Worm (Caenorhabditis elegans) whole organism, L1 larva: ENCODE results near the gene rrc-1.
A peak's percentile ranks its signal among the peaks of the same experiment; 100 is the strongest.

Experiments used
- C16A3.4 ChIP-seq: fragments of 150-350 bp; optimal IDR thresholded peaks from 2 replicates; lab custom pipeline; 2014; ENCODE audit warnings: missing biosample characterization, missing genetic modification characterization
- Y116A8C.19 ChIP-seq: sonication (generic microtip); optimal IDR thresholded peaks from 2 replicates; lab custom pipeline; 2016; ENCODE audit warnings: missing compliant biosample characterization, missing genetic modification characterization, borderline replicate concordance
- aha-1 ChIP-seq: fragments of 150-350 bp; optimal IDR thresholded peaks from 2 replicates; lab custom pipeline; 2014; ENCODE audit warnings: missing biosample characterization, missing genetic modification characterization
- alr-1 ChIP-seq: fragments of 200-800 bp; sonication (Bioruptor generic); optimal IDR thresholded peaks from 2 replicates; lab custom pipeline; 2018; ENCODE audit warnings: borderline replicate concordance, mild to moderate bottlenecking, missing genetic modification characterization, missing compliant biosample characterization
- blmp-1 ChIP-seq: fragments of 150-350 bp; optimal IDR thresholded peaks from 2 replicates; lab custom pipeline; 2014; ENCODE audit warnings: missing biosample characterization, missing genetic modification characterization
- ceh-63 ChIP-seq: fragments of 200-800 bp; sonication (Bioruptor generic); optimal IDR thresholded peaks from 2 replicates; lab custom pipeline; 2018; ENCODE audit warnings: mild to moderate bottlenecking, missing genetic modification characterization, missing compliant biosample characterization
- ceh-82 ChIP-seq, 3 experiments: fragments of 150-350 bp in 1 of 3; sonication (generic microtip) in 2 of 3; optimal IDR thresholded peaks; 2 replicates each; lab custom pipeline; 2014 to 2017; ENCODE audit warnings: missing biosample characterization in 3 of 3, missing genetic modification characterization in 3 of 3
- ceh-88 ChIP-seq: fragments of 200-800 bp; sonication (Bioruptor generic); IDR thresholded peaks from 2 replicates; pipeline ENCODE4 v1.3.6; 2022; ENCODE audit warnings: missing genetic modification characterization, missing compliant biosample characterization
- ces-1 ChIP-seq: fragments of 150-350 bp; optimal IDR thresholded peaks from 2 replicates; lab custom pipeline; 2014; ENCODE audit warnings: missing biosample characterization, missing genetic modification reagents, missing genetic modification characterization
- dsc-1 ChIP-seq: sonication (generic microtip); optimal IDR thresholded peaks from 2 replicates; lab custom pipeline; 2016; ENCODE audit warnings: mild to moderate bottlenecking, missing genetic modification characterization, missing compliant biosample characterization
- efl-1 ChIP-seq, 4 experiments: fragments of 150-350 bp; optimal IDR thresholded peaks in 3 of 4; peaks in 1 of 4; 1 replicate in 1 of 4; 2 replicates in 3 of 4; lab custom pipeline; 2014; ENCODE audit warnings: missing biosample characterization in 2 of 4, missing genetic modification characterization in 2 of 4, missing genetic modification reagents in 2 of 4
- elt-2 ChIP-seq: sonication (generic microtip); optimal IDR thresholded peaks from 2 replicates; lab custom pipeline; 2016; ENCODE audit warnings: missing genetic modification characterization, mild to moderate bottlenecking, inconsistent platforms, missing compliant biosample characterization, missing genetic modification reagents
- elt-3 ChIP-seq, 6 experiments: fragments of 150-350 bp in 1 of 6; sonication (generic microtip); optimal IDR thresholded peaks; 2 replicates each; lab custom pipeline; 2017 to 2018; ENCODE audit warnings: missing biosample characterization in 6 of 6, missing genetic modification characterization in 6 of 6, inconsistent platforms in 1 of 6
- fkh-4 ChIP-seq: sonication (generic microtip); optimal IDR thresholded peaks from 2 replicates; lab custom pipeline; 2016; ENCODE audit warnings: missing compliant biosample characterization, missing genetic modification characterization, borderline replicate concordance
- grh-1 ChIP-seq: fragments of 200-800 bp; sonication (Bioruptor generic); IDR thresholded peaks from 2 replicates; pipeline ENCODE4 v1.3.6; 2022; ENCODE audit warnings: missing genetic modification reagents, missing genetic modification characterization, missing compliant biosample characterization
- hlh-4 ChIP-seq: sonication (generic microtip); optimal IDR thresholded peaks from 2 replicates; lab custom pipeline; 2016; ENCODE audit warnings: mild to moderate bottlenecking, missing genetic modification characterization, missing compliant biosample characterization
- lin-35 ChIP-seq, 2 experiments: fragments of 150-350 bp; optimal IDR thresholded peaks; 2 replicates each; lab custom pipeline; 2014; ENCODE audit warnings: missing biosample characterization in 2 of 2, missing genetic modification characterization in 2 of 2, missing genetic modification reagents in 2 of 2
- lsy-2 ChIP-seq, 2 experiments: fragments of 150-350 bp; optimal IDR thresholded peaks; 2 replicates each; lab custom pipeline; 2014; ENCODE audit warnings: missing biosample characterization in 2 of 2, missing genetic modification characterization in 2 of 2
- mef-2 ChIP-seq: fragments of 150-350 bp; optimal IDR thresholded peaks from 2 replicates; lab custom pipeline; 2014; ENCODE audit warnings: missing biosample characterization, missing genetic modification characterization
- nhr-11 ChIP-seq: fragments of 150-350 bp; optimal IDR thresholded peaks from 2 replicates; lab custom pipeline; 2014; ENCODE audit warnings: missing biosample characterization, missing genetic modification characterization
- nhr-12 ChIP-seq: sonication (generic microtip); optimal IDR thresholded peaks from 2 replicates; lab custom pipeline; 2017; ENCODE audit warnings: missing biosample characterization, missing genetic modification characterization
- nhr-19 ChIP-seq: fragments of 200-800 bp; sonication (Bioruptor generic); conservative IDR thresholded peaks from 2 replicates; pipeline ENCODE4 v1.3.6; 2022; ENCODE audit warnings: missing genetic modification characterization, missing compliant biosample characterization
- nhr-237 ChIP-seq: fragments of 150-350 bp; optimal IDR thresholded peaks from 2 replicates; lab custom pipeline; 2014; ENCODE audit warnings: missing biosample characterization, missing genetic modification characterization
- nhr-47 ChIP-seq: sonication (generic microtip); optimal IDR thresholded peaks from 2 replicates; lab custom pipeline; 2016; ENCODE audit warnings: mild to moderate bottlenecking, missing genetic modification characterization, moderate library complexity, missing compliant biosample characterization
- nhr-77 ChIP-seq: fragments of 150-350 bp; optimal IDR thresholded peaks from 2 replicates; lab custom pipeline; 2014; ENCODE audit warnings: missing biosample characterization, missing genetic modification characterization
- nhr-90 ChIP-seq: sonication (generic microtip); optimal IDR thresholded peaks from 2 replicates; lab custom pipeline; 2016; ENCODE audit warnings: mild to moderate bottlenecking, missing genetic modification characterization, missing compliant biosample characterization; ENCODE audit not compliant: poor library complexity
- pag-3 ChIP-seq: sonication (generic microtip); optimal IDR thresholded peaks from 2 replicates; lab custom pipeline; 2017; ENCODE audit warnings: missing genetic modification characterization, mild to moderate bottlenecking, missing compliant biosample characterization, antibody characterized with exemption, borderline replicate concordance; ENCODE audit not compliant: insufficient read depth
- pax-3 ChIP-seq: fragments of 200-800 bp; sonication (Bioruptor generic); optimal IDR thresholded peaks from 2 replicates; lab custom pipeline; 2018; ENCODE audit warnings: mild to moderate bottlenecking, missing genetic modification characterization, moderate library complexity, missing compliant biosample characterization
- pqm-1 ChIP-seq: sonication (generic microtip); optimal IDR thresholded peaks from 3 replicates; lab custom pipeline; 2017; ENCODE audit warnings: missing biosample characterization, missing genetic modification characterization
- rnt-1 ChIP-seq: sonication (generic microtip); optimal IDR thresholded peaks from 2 replicates; lab custom pipeline; 2016; ENCODE audit warnings: mild to moderate bottlenecking, missing genetic modification characterization, moderate library complexity, missing compliant biosample characterization
- skn-1 ChIP-seq: fragments of 150-350 bp; optimal IDR thresholded peaks from 2 replicates; lab custom pipeline; 2014; ENCODE audit warnings: missing biosample characterization, missing genetic modification characterization
- snpc-4 ChIP-seq: fragments of 150-350 bp; optimal IDR thresholded peaks from 2 replicates; lab custom pipeline; 2014; ENCODE audit warnings: missing biosample characterization, missing genetic modification characterization
- snu-23 ChIP-seq: sonication (generic microtip); optimal IDR thresholded peaks from 2 replicates; lab custom pipeline; 2016; ENCODE audit warnings: missing genetic modification characterization, missing compliant biosample characterization
- sox-4 ChIP-seq: sonication (generic microtip); optimal IDR thresholded peaks from 2 replicates; lab custom pipeline; 2016; ENCODE audit warnings: missing genetic modification characterization, missing compliant biosample characterization
- sup-37 ChIP-seq: fragments of 200-800 bp; sonication (Bioruptor generic); optimal IDR thresholded peaks from 2 replicates; lab custom pipeline; 2018; ENCODE audit warnings: mild to moderate bottlenecking, missing genetic modification characterization, missing compliant biosample characterization
- tlp-1 ChIP-seq: fragments of 150-350 bp; optimal IDR thresholded peaks from 2 replicates; lab custom pipeline; 2014; ENCODE audit warnings: missing biosample characterization, missing genetic modification characterization
- unc-62 ChIP-seq: fragments of 150-350 bp; optimal IDR thresholded peaks from 2 replicates; lab custom pipeline; 2014; ENCODE audit warnings: missing biosample characterization, missing genetic modification reagents, missing genetic modification characterization
- unc-86 ChIP-seq: sonication (generic microtip); optimal IDR thresholded peaks from 2 replicates; lab custom pipeline; 2016; ENCODE audit warnings: missing genetic modification characterization, missing compliant biosample characterization
- unc-98 ChIP-seq: fragments of 200-800 bp; sonication (Bioruptor generic); IDR thresholded peaks from 2 replicates; pipeline ENCODE4 v1.3.6; 2022; ENCODE audit warnings: missing genetic modification characterization, missing compliant biosample characterization
- vab-15 ChIP-seq: sonication (generic microtip); optimal IDR thresholded peaks from 2 replicates; lab custom pipeline; 2017; ENCODE audit warnings: missing genotype, mild to moderate bottlenecking, missing genetic modification characterization, missing compliant biosample characterization

Gene rrc-1

ce11 chrX:9851745-9852330 is 20.8 kb upstream of the rrc-1 start, which contains the start of gene lec-7:
lec-7 (plus strand) TSS chrX:9852041.
- TF ChIP-seq skn-1 = peak; percentile 3
- TF ChIP-seq nhr-77 (tag; lab: Kevin White, UChicago) = peak; percentile 0
- no peak for TF ChIP-seq pax-3 (tag; lab: Kevin White, UChicago)
- no peak for TF ChIP-seq efl-1 (optimal IDR thresholded peaks at IDR 0.05; lab: Kevin White, UChicago)
- no peak for TF ChIP-seq efl-1 (GFP tag; optimal IDR thresholded peaks at IDR 0.05 in 1 of 2; lab: Kevin White, UChicago)
- TF ChIP-seq unc-98 (GFP tag; lab: Robert Waterston, UW) = no peak
- TF ChIP-seq alr-1 (tag; lab: Kevin White, UChicago) = no peak
- no peak for TF ChIP-seq aha-1 (tag; lab: Kevin White, UChicago)
- TF ChIP-seq nhr-90 (tag; lab: Kevin White, UChicago) = no peak
- TF ChIP-seq blmp-1 (tag; lab: Kevin White, UChicago) = no peak
- no peak for TF ChIP-seq unc-86 (tag; lab: Kevin White, UChicago)
- no peak for TF ChIP-seq fkh-4 (tag; lab: Kevin White, UChicago)
- TF ChIP-seq elt-2 = peak; percentile 14
- no peak for TF ChIP-seq nhr-19 (GFP tag; lab: Robert Waterston, UW)
- TF ChIP-seq mef-2 (tag; lab: Kevin White, UChicago) = no peak
- TF ChIP-seq ceh-63 (GFP tag; lab: Kevin White, UChicago) = no peak
- no peak for TF ChIP-seq pag-3 (tag; lab: Kevin White, UChicago)
- no peak for TF ChIP-seq nhr-11 (tag; lab: Kevin White, UChicago)
- no peak for TF ChIP-seq tlp-1
- no peak for TF ChIP-seq dsc-1 (tag; lab: Kevin White, UChicago)
- TF ChIP-seq sup-37 (GFP tag; lab: Kevin White, UChicago) = no peak

DNA sequence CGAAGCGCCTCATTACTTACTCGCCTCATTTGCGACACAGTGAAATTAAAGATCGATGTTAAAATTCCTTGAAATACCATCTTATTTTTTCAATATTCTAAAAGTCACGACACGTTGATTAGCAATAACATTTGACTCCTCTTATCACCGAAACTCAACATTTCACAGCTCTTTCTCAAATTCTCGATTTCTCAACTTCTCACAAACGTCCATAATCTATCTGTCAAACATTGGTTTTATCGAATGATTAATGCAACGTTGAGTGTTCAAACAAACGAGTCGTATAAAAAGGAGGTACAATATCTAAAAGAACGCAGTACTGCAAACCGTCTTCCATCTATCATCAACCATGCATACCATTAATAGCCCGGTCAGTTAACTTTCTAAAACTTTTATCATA is 19.2 kb upstream of the rrc-1 start, which contains the start of gene lec-8:
lec-8 (plus strand) TSS at position 314 of the 400 bp plus-strand sequence.
- no peak for TF ChIP-seq nhr-12 (tag; lab: Kevin White, UChicago)
- TF ChIP-seq snu-23 (GFP tag; lab: Kevin White, UChicago) = no peak
- TF ChIP-seq elt-2 = peak; percentile 22

DNA sequence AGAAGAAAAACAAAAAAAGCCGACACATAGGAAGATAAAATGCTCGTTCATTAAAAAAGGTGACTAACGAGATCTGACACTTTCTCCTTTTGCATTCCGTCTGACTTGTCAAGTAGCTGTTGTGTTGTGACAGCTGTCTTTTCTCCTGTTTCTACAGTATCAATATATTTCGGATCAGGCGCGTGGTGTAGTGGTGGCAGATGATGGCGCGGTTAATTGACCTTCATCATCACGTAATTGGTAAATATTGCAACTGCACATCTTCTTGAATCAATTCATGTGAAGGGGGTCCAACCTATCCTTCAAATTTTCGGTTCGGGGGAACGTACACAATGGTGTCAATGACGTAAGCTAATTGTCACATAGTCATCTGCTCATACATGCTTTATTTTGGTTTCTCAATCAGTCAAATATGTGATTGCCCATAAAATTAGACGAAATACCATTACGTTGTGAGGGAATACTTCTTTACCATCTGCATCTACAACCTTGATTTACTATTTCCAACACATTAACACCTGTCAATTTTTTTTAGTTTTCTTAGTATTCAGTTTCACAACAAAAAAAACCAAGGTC is 17.2 kb upstream of the rrc-1 start:
- TF ChIP-seq elt-2 (no peak), lsy-2 (tag; optimal IDR thresholded peaks at IDR 0.05; lab: Kevin White, UChicago) (no peak), unc-62 (GFP tag; lab: Kevin White, UChicago) (no peak), lin-35 (GFP tag; optimal IDR thresholded peaks at IDR 0.05; lab: Kevin White, UChicago) (no peak), blmp-1 (tag; lab: Kevin White, UChicago) (peak; percentile 45), sup-37 (GFP tag; lab: Kevin White, UChicago) (no peak), pqm-1 (tag; lab: Kevin White, UChicago) (no peak), mef-2 (tag; lab: Kevin White, UChicago) (no peak), hlh-4 (tag; lab: Kevin White, UChicago) (no peak), elt-3 (tag; optimal IDR thresholded peaks at IDR 0.05; lab: Kevin White, UChicago) (no peak), vab-15 (tag; lab: Kevin White, UChicago) (peak; percentile 92), fkh-4 (tag; lab: Kevin White, UChicago) (no peak), rnt-1 (tag; lab: Kevin White, UChicago) (no peak)

DNA sequence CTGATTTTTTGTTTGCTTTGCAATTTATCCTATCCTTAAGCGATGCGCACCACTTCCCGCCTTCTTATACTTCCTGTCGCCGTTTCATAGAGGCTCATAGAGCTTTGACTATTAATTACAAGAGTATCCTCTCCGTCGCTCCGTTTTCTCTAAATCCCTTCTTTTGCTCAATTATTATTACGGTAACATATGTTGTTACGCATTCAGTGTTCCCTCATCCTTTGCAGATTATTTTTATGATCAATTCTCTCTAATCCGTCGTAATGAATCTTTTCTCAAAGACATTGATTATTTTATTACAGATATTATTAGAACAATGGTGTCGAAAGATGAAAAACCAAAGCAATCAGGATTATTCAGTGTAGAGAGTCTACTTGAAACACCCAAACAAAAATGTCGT is 15.9 kb upstream of the rrc-1 start, which contains the start of gene vab-15:
vab-15 (plus strand) TSS at position 301 of the 400 bp plus-strand sequence.
- TF ChIP-seq rnt-1 (tag; lab: Kevin White, UChicago) (no peak), nhr-47 (tag; lab: Kevin White, UChicago) (no peak), snpc-4 (tag; lab: Kevin White, UChicago) (no peak), sox-4 (tag; lab: Kevin White, UChicago) (no peak), ces-1 (GFP tag; lab: Kevin White, UChicago) (no peak), unc-98 (GFP tag; lab: Robert Waterston, UW) (no peak), ceh-88 (no peak), Y116A8C.19 (tag; lab: Kevin White, UChicago) (no peak), grh-1 (no peak), nhr-237 (no peak), C16A3.4 (tag; lab: Kevin White, UChicago) (no peak), pqm-1 (tag; lab: Kevin White, UChicago) (no peak), ceh-82 (tag; optimal IDR thresholded peaks at IDR 0.05; lab: Kevin White, UChicago) (no peak)
